Fruit fly (Drosophila melanogaster): ENCODE results near the gene RFeSP.

RFeSP gene

DNA sequence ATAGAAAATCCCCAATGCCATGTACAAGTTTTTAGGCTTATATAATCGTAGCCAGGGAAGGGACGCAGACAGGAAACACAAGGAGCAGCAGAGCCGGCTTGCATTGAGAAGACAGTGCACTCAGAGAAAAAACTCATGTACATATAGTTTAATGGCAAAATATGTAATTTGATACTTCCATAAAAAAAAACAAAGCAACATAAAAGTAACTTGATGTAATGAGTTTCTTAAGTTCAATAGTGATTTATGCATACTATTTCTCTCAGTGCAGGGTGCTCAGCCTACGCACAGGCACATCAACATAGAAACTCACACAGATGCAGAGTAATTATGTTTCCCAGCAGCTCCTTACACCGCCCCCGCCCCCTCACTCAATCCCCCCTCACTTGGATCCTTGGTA, 6.8 kb upstream of the RFeSP start (continued):
- TF ChIP-seq CG9727 (GFP tag; optimal IDR thresholded peaks at IDR 0.05) (peak; percentile 63), Stat92E (GFP tag; optimal IDR thresholded peaks at IDR 0.05) (no peak), HLH54F (GFP tag; optimal IDR thresholded peaks at IDR 0.05) (peak; percentile 14), CG33213 (GFP tag; optimal IDR thresholded peaks at IDR 0.05) (no peak), Sry-δ (GFP tag; optimal IDR thresholded peaks at IDR 0.05) (peak; percentile 22), Hr3 (GFP tag; optimal IDR thresholded peaks at IDR 0.05) (peak; percentile 51), nau (GFP tag; optimal IDR thresholded peaks at IDR 0.05) (peak; percentile 25), CG10321 (GFP tag; IDR thresholded peaks at IDR 0.05) (no peak; the same call in 1 of the 2 replicates), Oaz (GFP tag; IDR thresholded peaks at IDR 0.05) (peak; percentile 50), zfh2 (GFP tag; optimal IDR thresholded peaks at IDR 0.05) (peak; percentile 27), CG11560 (tag; IDR thresholded peaks at IDR 0.05) (peak; percentile 40; the same call in 1 of the 3 replicates), CG10654 (GFP tag; optimal IDR thresholded peaks at IDR 0.05) (peak; percentile 45), CG10565 (GFP tag; optimal IDR thresholded peaks at IDR 0.05) (no peak), bbx (GFP tag; IDR thresholded peaks at IDR 0.05; ENCODE audit: partially characterized antibody) (no peak), p53 (GFP tag; optimal IDR thresholded peaks at IDR 0.05) (peak; percentile 9), pb (GFP tag; optimal IDR thresholded peaks at IDR 0.05) (peak; percentile 35), Sox100B (GFP tag; optimal IDR thresholded peaks at IDR 0.05) (peak; percentile 59), vvl (GFP tag; IDR thresholded peaks at IDR 0.05) (peak; percentile 78), CG12659 (GFP tag; optimal IDR thresholded peaks at IDR 0.05) (peak; percentile 71), MBD-R2 (GFP tag; IDR thresholded peaks at IDR 0.05) (peak; percentile 49; the same call in 1 of the 2 replicates), Doc2 (GFP tag; IDR thresholded peaks at IDR 0.05) (no peak), eyg (GFP tag; optimal IDR thresholded peaks at IDR 0.05) (no peak), psq (GFP tag; optimal IDR thresholded peaks at IDR 0.05) (no peak), fd102C (GFP tag; optimal IDR thresholded peaks at IDR 0.05) (no peak), CG9876 (GFP tag; optimal IDR thresholded peaks at IDR 0.05) (peak; percentile 16), cad (GFP tag; optimal IDR thresholded peaks at IDR 0.05) (no peak), trem (tag; optimal IDR thresholded peaks at IDR 0.05) (no peak), CG16779 (GFP tag; IDR thresholded peaks at IDR 0.05) (no peak), ERR (GFP tag; optimal IDR thresholded peaks at IDR 0.05) (peak; percentile 29), seq (GFP tag; IDR thresholded peaks at IDR 0.05) (peak; percentile 77), Dfd (GFP tag; optimal IDR thresholded peaks at IDR 0.05) (no peak), CG17385 (GFP tag; optimal IDR thresholded peaks at IDR 0.05) (peak; percentile 76), CG11456 (GFP tag; IDR thresholded peaks at IDR 0.05) (peak; percentile 75), HmgD (GFP tag; optimal IDR thresholded peaks at IDR 0.05) (no peak), CG34224 (GFP tag; IDR thresholded peaks at IDR 0.05; ENCODE audit: partially characterized antibody) (no peak), onecut (GFP tag; IDR thresholded peaks at IDR 0.05) (peak; percentile 66), zf30C (GFP tag; optimal IDR thresholded peaks at IDR 0.05) (peak; percentile 49), Mad (GFP tag; optimal IDR thresholded peaks at IDR 0.05) (peak; percentile 6), CG14014 (GFP tag; IDR thresholded peaks at IDR 0.05) (peak; percentile 73), chn (GFP tag; optimal IDR thresholded peaks at IDR 0.05) (peak; percentile 56), CG2712 (tag; optimal IDR thresholded peaks at IDR 0.05) (peak; percentile 51), unpg (GFP tag; optimal IDR thresholded peaks at IDR 0.05) (peak; percentile 71), Bdp1 (GFP tag; optimal IDR thresholded peaks at IDR 0.05) (peak; percentile 35), CG17568 (GFP tag; optimal IDR thresholded peaks at IDR 0.05) (no peak), Kr (GFP tag; optimal IDR thresholded peaks at IDR 0.05) (no peak), CG17186 (GFP tag; optimal IDR thresholded peaks at IDR 0.05) (no peak), CG6683 (GFP tag; optimal IDR thresholded peaks at IDR 0.05) (peak; percentile 55), hkb (optimal IDR thresholded peaks at IDR 0.05) (no peak), hkb (GFP tag; IDR thresholded peaks at IDR 0.05) (peak; percentile 83), CG13894 (tag; optimal IDR thresholded peaks at IDR 0.05) (peak; percentile 66), CG13775 (GFP tag; optimal IDR thresholded peaks at IDR 0.05) (peak; percentile 48), sima (GFP tag; optimal IDR thresholded peaks at IDR 0.05) (no peak)

Measured in whole organism, embryonic.